Fruit fly (Drosophila melanogaster): ENCODE data around the gene BoYb.

DNA sequence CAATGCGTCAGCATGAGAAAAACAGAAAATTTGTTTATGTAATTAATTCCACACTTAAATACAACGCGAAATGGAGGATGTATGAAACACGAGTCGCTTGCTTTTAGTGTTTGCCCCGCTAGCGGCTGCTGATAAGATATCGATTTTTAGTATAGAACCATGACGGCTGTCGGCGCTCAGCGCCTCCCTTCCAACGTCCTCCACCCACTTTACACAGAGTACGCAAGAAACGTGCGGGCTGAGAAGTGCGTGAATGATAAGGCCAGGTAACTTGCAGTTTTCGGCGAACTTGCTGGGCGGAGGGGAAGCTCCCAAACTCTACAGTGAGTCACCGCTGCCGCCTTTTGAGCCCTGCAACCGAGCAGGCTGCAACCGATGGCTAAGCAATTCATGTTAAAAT, 31.3 kb upstream of the BoYb start:
- TF ChIP-seq Side (GFP tag; optimal IDR thresholded peaks at IDR 0.05) (no peak), CG4328 (GFP tag; optimal IDR thresholded peaks at IDR 0.05) (no peak), repo (GFP tag; optimal IDR thresholded peaks at IDR 0.05) (no peak), ac (GFP tag; optimal IDR thresholded peaks at IDR 0.05) (no peak)

Measured in whole organism, embryonic.